Fruit fly (Drosophila melanogaster) whole organism, embryonic: ENCODE data around the gene CG14684.

Experiments
- ATbp ChIP-seq: fragments of 200-800 bp; sonication (Bioruptor generic); optimal IDR thresholded peaks from 2 replicates; lab custom pipeline; 2017; ENCODE audit warnings: missing biosample characterization, mild to moderate bottlenecking, missing genetic modification characterization, missing genetic modification reagents
- Adf1 ChIP-seq: fragments of 200-800 bp; sonication (Bioruptor generic); IDR thresholded peaks from 2 replicates; pipeline ENCODE4 v1.3.6; 2022; ENCODE audit warnings: missing biosample characterization, missing genetic modification characterization
- Atf6 ChIP-seq: fragments of 200-800 bp; sonication (Bioruptor generic); IDR thresholded peaks from 2 replicates; pipeline ENCODE4 v1.3.6; 2022; ENCODE audit warnings: missing biosample characterization, missing genetic modification characterization
- CG10565 ChIP-seq: fragments of 200-800 bp; sonication (Bioruptor generic); optimal IDR thresholded peaks from 3 replicates; lab custom pipeline; 2016; ENCODE audit warnings: missing biosample characterization, mild to moderate bottlenecking, missing genetic modification characterization
- CG11085 ChIP-seq: fragments of 200-800 bp; sonication (Bioruptor generic); IDR thresholded peaks from 2 replicates; pipeline ENCODE4 v1.3.6; 2022; ENCODE audit warnings: missing biosample characterization, missing genetic modification characterization
- CG12236 ChIP-seq: fragments of 200-800 bp; sonication (Bioruptor generic); optimal IDR thresholded peaks from 2 replicates; lab custom pipeline; 2016; ENCODE audit warnings: missing biosample characterization, missing genetic modification characterization
- CG1233 ChIP-seq: fragments of 200-800 bp; sonication (Bioruptor generic); optimal IDR thresholded peaks from 4 replicates; lab custom pipeline; 2018; ENCODE audit warnings: missing biosample characterization, mild to moderate bottlenecking, missing genetic modification characterization
- CG13123 ChIP-seq: fragments of 200-800 bp; sonication (Bioruptor generic); optimal IDR thresholded peaks from 2 replicates; lab custom pipeline; 2016; ENCODE audit warnings: missing biosample characterization, missing genetic modification characterization
- CG13894 ChIP-seq: fragments of 200-800 bp; sonication (Bioruptor generic); optimal IDR thresholded peaks from 3 replicates; lab custom pipeline; 2018; ENCODE audit warnings: missing biosample characterization, mild to moderate bottlenecking, missing genetic modification characterization, moderate library complexity
- CG15073 ChIP-seq: fragments of 200-800 bp; sonication (Bioruptor generic); optimal IDR thresholded peaks from 2 replicates; lab custom pipeline; 2016; ENCODE audit warnings: missing biosample characterization, missing genetic modification characterization
- CG15479 ChIP-seq: fragments of 200-800 bp; sonication (Bioruptor generic); optimal IDR thresholded peaks from 3 replicates; lab custom pipeline; 2019; ENCODE audit warnings: missing biosample characterization, mild to moderate bottlenecking, missing genetic modification characterization, moderate library complexity
- CG15514 ChIP-seq: fragments of 200-800 bp; sonication (Bioruptor generic); optimal IDR thresholded peaks from 3 replicates; lab custom pipeline; 2017; ENCODE audit warnings: missing biosample characterization, missing genetic modification characterization, mild to moderate bottlenecking, moderate library complexity, missing genetic modification reagents
- CG34376 ChIP-seq: fragments of 200-800 bp; sonication (Bioruptor generic); optimal IDR thresholded peaks from 2 replicates; lab custom pipeline; 2018; ENCODE audit warnings: missing biosample characterization, mild to moderate bottlenecking, missing genetic modification characterization
- CG4707 ChIP-seq: fragments of 200-800 bp; sonication (Bioruptor generic); optimal IDR thresholded peaks from 2 replicates; lab custom pipeline; 2018; ENCODE audit warnings: missing biosample characterization, mild to moderate bottlenecking, missing genetic modification characterization, moderate library complexity
- CG4820 ChIP-seq: fragments of 200-800 bp; sonication (Bioruptor generic); optimal IDR thresholded peaks from 3 replicates; lab custom pipeline; 2016; ENCODE audit warnings: missing biosample characterization, missing genetic modification characterization
- CG6813 ChIP-seq: fragments of 200-800 bp; sonication (Bioruptor generic); optimal IDR thresholded peaks from 2 replicates; lab custom pipeline; 2017; ENCODE audit warnings: missing biosample characterization, missing genetic modification characterization, mild to moderate bottlenecking, moderate library complexity, missing genetic modification reagents
- CG9797 ChIP-seq: fragments of 200-800 bp; sonication (Bioruptor generic); optimal IDR thresholded peaks from 3 replicates; lab custom pipeline; 2018; ENCODE audit warnings: missing biosample characterization, mild to moderate bottlenecking, missing genetic modification characterization
- CHES-1-like ChIP-seq: fragments of 200-800 bp; sonication (Bioruptor generic); optimal IDR thresholded peaks from 2 replicates; lab custom pipeline; 2016; ENCODE audit warnings: missing biosample characterization, missing genetic modification characterization
- Camta ChIP-seq: fragments of 200-800 bp; sonication (Bioruptor generic); optimal IDR thresholded peaks from 2 replicates; lab custom pipeline; 2016; ENCODE audit warnings: missing biosample characterization, missing genetic modification characterization
- Dp ChIP-seq: fragments of 200-800 bp; sonication (Bioruptor generic); optimal IDR thresholded peaks from 2 replicates; lab custom pipeline; 2018; ENCODE audit warnings: missing biosample characterization, mild to moderate bottlenecking, missing genetic modification characterization, moderate library complexity
- E2f1 ChIP-seq: fragments of 200-800 bp; sonication (Bioruptor generic); IDR thresholded peaks from 2 replicates; pipeline ENCODE4 v1.3.6; 2022; ENCODE audit warnings: missing biosample characterization, missing genetic modification characterization
- Ets65A ChIP-seq: fragments of 200-800 bp; sonication (Bioruptor generic); peaks from one replicate; lab custom pipeline; 2016; ENCODE audit warnings: missing biosample characterization, missing genetic modification characterization
- Ets97D ChIP-seq: fragments of 200-800 bp; sonication (Bioruptor generic); optimal IDR thresholded peaks from 3 replicates; lab custom pipeline; 2016; ENCODE audit warnings: missing biosample characterization, missing genetic modification characterization
- HHEX ChIP-seq: fragments of 200-800 bp; sonication (Bioruptor generic); optimal IDR thresholded peaks from 3 replicates; lab custom pipeline; 2017; ENCODE audit warnings: missing biosample characterization, mild to moderate bottlenecking, missing genetic modification characterization, missing genetic modification reagents
- Hey ChIP-seq: fragments of 200-800 bp; sonication (Bioruptor generic); optimal IDR thresholded peaks from 3 replicates; lab custom pipeline; 2018; ENCODE audit warnings: missing biosample characterization, mild to moderate bottlenecking, missing genetic modification characterization
- Lim3 ChIP-seq: fragments of 200-800 bp; sonication (Bioruptor generic); IDR thresholded peaks from 2 replicates; pipeline ENCODE4 v1.3.6; 2022; ENCODE audit warnings: missing biosample characterization, missing genetic modification characterization
- MBD-R2 ChIP-seq: fragments of 200-800 bp; sonication (Bioruptor generic); IDR thresholded peaks from 2 replicates; pipeline ENCODE4 v1.3.6; 2022; ENCODE audit warnings: missing biosample characterization, missing genetic modification characterization
- Med ChIP-seq: fragments of 200-800 bp; sonication (Bioruptor generic); peaks from one replicate; lab custom pipeline; 2016; ENCODE audit warnings: missing biosample characterization, missing genetic modification characterization, mild to moderate bottlenecking, inconsistent platforms, moderate library complexity
- Nf-YA ChIP-seq: fragments of 200-800 bp; sonication (Bioruptor generic); IDR thresholded peaks from 2 replicates; pipeline ENCODE4 v1.3.6; 2022; ENCODE audit warnings: missing biosample characterization, missing genetic modification characterization
- Pdp1 ChIP-seq, 2 experiments: fragments of 200-800 bp; sonication (Bioruptor generic); optimal IDR thresholded peaks; 3 replicates each; lab custom pipeline; 2016; ENCODE audit warnings: missing biosample characterization in 2 of 2, missing genetic modification characterization in 2 of 2, mild to moderate bottlenecking in 1 of 2, moderate library complexity in 1 of 2
- Sin3A ChIP-seq: fragments of >200 bp; optimal IDR thresholded peaks from 2 replicates; lab custom pipeline; 2018
- ac ChIP-seq: fragments of 200-800 bp; sonication (Bioruptor generic); optimal IDR thresholded peaks from 3 replicates; lab custom pipeline; 2017; ENCODE audit warnings: missing biosample characterization, mild to moderate bottlenecking, missing genetic modification characterization
- ato ChIP-seq: fragments of 200-800 bp; sonication (Bioruptor generic); IDR thresholded peaks from 2 replicates; pipeline ENCODE4 v1.3.6; 2022; ENCODE audit warnings: missing biosample characterization, missing genetic modification characterization; ENCODE audit not compliant: partially characterized antibody
- cad ChIP-seq: fragments of >200 bp; optimal IDR thresholded peaks from 2 replicates; lab custom pipeline; 2017; ENCODE audit warnings: missing biosample characterization, missing genetic modification characterization
- chinmo ChIP-seq: fragments of 200-800 bp; sonication (Bioruptor generic); IDR thresholded peaks from 4 replicates; pipeline ENCODE4 v1.3.6; 2022; ENCODE audit warnings: missing biosample characterization, missing genetic modification characterization; ENCODE audit not compliant: partially characterized antibody
- chn ChIP-seq: fragments of 200-800 bp; sonication (Bioruptor generic); optimal IDR thresholded peaks from 2 replicates; lab custom pipeline; 2016; ENCODE audit warnings: missing biosample characterization, missing genetic modification characterization
- exex ChIP-seq: fragments of 200-800 bp; sonication (Bioruptor generic); optimal IDR thresholded peaks from 4 replicates; lab custom pipeline; 2018; ENCODE audit warnings: missing biosample characterization, mild to moderate bottlenecking, missing genetic modification characterization, moderate library complexity
- insv ChIP-seq, 2 experiments: fragments of 200-800 bp; sonication (Bioruptor generic); optimal IDR thresholded peaks; 3 replicates each; lab custom pipeline; 2016 to 2018; ENCODE audit warnings: missing biosample characterization in 2 of 2, missing genetic modification characterization in 2 of 2
- inv ChIP-seq: fragments of 200-800 bp; sonication (Bioruptor generic); IDR thresholded peaks from 2 replicates; pipeline ENCODE4 v1.3.6; 2022; ENCODE audit warnings: missing biosample characterization, missing genetic modification characterization; ENCODE audit not compliant: partially characterized antibody
- nmo ChIP-seq: fragments of 200-800 bp; sonication (Bioruptor generic); optimal IDR thresholded peaks from 2 replicates; lab custom pipeline; 2018; ENCODE audit warnings: missing biosample characterization, mild to moderate bottlenecking, missing genetic modification characterization, moderate library complexity
- org-1 ChIP-seq: fragments of 200-800 bp; sonication (Bioruptor generic); optimal IDR thresholded peaks from 2 replicates; lab custom pipeline; 2017; ENCODE audit warnings: missing biosample characterization, missing genetic modification characterization
- pzg ChIP-seq: fragments of 200-800 bp; sonication (Bioruptor generic); optimal IDR thresholded peaks from 3 replicates; lab custom pipeline; 2018; ENCODE audit warnings: missing biosample characterization, mild to moderate bottlenecking, missing genetic modification characterization, moderate library complexity
- repo ChIP-seq: fragments of 200-800 bp; sonication (Bioruptor generic); optimal IDR thresholded peaks from 2 replicates; lab custom pipeline; 2016; ENCODE audit warnings: missing biosample characterization, missing genetic modification characterization
- ro ChIP-seq: fragments of 200-800 bp; sonication (Bioruptor generic); IDR thresholded peaks from 2 replicates; pipeline ENCODE4 v1.3.6; 2022; ENCODE audit warnings: missing biosample characterization, missing genetic modification characterization
- sc ChIP-seq, 3 experiments: fragments of >200 bp in 2 of 3; fragments of 200-800 bp in 1 of 3; sonication (Bioruptor generic) in 1 of 3; optimal IDR thresholded peaks; 2 replicates in 2 of 3; 3 replicates in 1 of 3; lab custom pipeline; 2017; ENCODE audit warnings: mild to moderate bottlenecking in 1 of 3, missing biosample characterization in 1 of 3, missing genetic modification characterization in 1 of 3, missing genetic modification reagents in 1 of 3
- slou ChIP-seq: fragments of 200-800 bp; sonication (Bioruptor generic); optimal IDR thresholded peaks from 3 replicates; lab custom pipeline; 2016; ENCODE audit warnings: missing biosample characterization, missing genetic modification characterization
- sug ChIP-seq: fragments of 200-800 bp; optimal IDR thresholded peaks from 2 replicates; lab custom pipeline; 2019; ENCODE audit warnings: missing biosample characterization, mild to moderate bottlenecking, missing genetic modification characterization, moderate library complexity
- tin ChIP-seq: fragments of 200-800 bp; sonication (Bioruptor generic); optimal IDR thresholded peaks from 3 replicates; lab custom pipeline; 2016; ENCODE audit warnings: missing biosample characterization, missing genetic modification characterization

Gene CG14684

DNA sequence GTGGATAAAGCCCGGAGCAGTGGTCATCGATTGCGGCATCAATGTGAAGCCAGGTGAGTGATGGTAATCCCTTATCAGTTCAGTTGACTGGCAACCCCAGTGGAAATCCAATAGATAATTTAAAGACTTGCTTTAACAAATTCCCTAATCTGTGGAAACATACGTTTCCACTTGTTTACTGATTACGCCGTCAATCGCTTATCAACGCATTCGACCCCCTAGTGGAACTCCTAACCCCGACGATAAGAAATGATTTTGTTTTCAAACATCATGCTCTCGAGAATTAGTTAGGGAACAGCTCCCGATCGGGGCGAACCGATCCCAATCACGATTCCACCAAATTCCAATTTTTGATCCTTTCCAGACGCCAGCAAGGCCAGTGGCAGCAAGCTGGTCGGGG is 6.1 kb upstream of the CG14684 start:
- TF ChIP-seq exex (tag; lab: Kevin White, UChicago) (peak; percentile 32), pzg (GFP tag; lab: Kevin White, UChicago) (no peak), CG34376 (GFP tag; lab: Kevin White, UChicago) (peak; percentile 20), sug (tag; lab: Kevin White, UChicago) (peak; percentile 97), chinmo (GFP tag; lab: Robert Waterston, UW) (0 out of 4 replicates have a peak, but pooled peaks have one; percentile 27), CG15479 (peak; percentile 14), Hey (tag; lab: Kevin White, UChicago) (peak; percentile 93), Adf1 (no peak)
- TF ChIP-seq, all 482 proteins: peak for 6

dm6 chr3R:10704975-10705374 is 1.8 kb upstream of the CG14684 start, which contains the start of gene CG31391:
Gene CG31391 (minus strand): TSS chr3R:10705075.
- TF ChIP-seq Dp (GFP tag; lab: Kevin White, UChicago) (no peak), Atf6 (GFP tag; lab: Robert Waterston, UW) (no peak), CG11085 (no peak), CHES-1-like (GFP tag; lab: Kevin White, UChicago) (no peak), Ets65A (GFP tag; lab: Kevin White, UChicago) (no peak), inv (GFP tag; lab: Robert Waterston, UW) (no peak), CG4820 (GFP tag; lab: Kevin White, UChicago) (no peak), org-1 (no peak)

- TF ChIP-seq CG13894 (tag; lab: Kevin White, UChicago), result no peak
- no peak for TF ChIP-seq CG10565
- TF ChIP-seq CG1233 (GFP tag; lab: Kevin White, UChicago), result no peak
- TF ChIP-seq MBD-R2 (GFP tag; lab: Robert Waterston, UW), result peak; percentile 88
- peak; percentile 73 for TF ChIP-seq Med (GFP tag; lab: Kevin White, UChicago)
- peak; percentile 75 for TF ChIP-seq CG9797 (GFP tag; lab: Kevin White, UChicago)
- no peak for TF ChIP-seq chn (GFP tag; lab: Kevin White, UChicago)
- TF ChIP-seq Camta (GFP tag; lab: Kevin White, UChicago), result no peak
- no peak for TF ChIP-seq E2f1 (GFP tag; lab: Robert Waterston, UW)
- no peak for TF ChIP-seq CG12236 (GFP tag; lab: Kevin White, UChicago)
- no peak for TF ChIP-seq slou
- TF ChIP-seq Sin3A, result peak; percentile 41
- TF ChIP-seq CG15073 (GFP tag; lab: Kevin White, UChicago), result no peak
- TF ChIP-seq CG13123 (GFP tag; lab: Kevin White, UChicago), result no peak
- TF ChIP-seq CG15514, result no peak
- TF ChIP-seq CG4707 (GFP tag; lab: Kevin White, UChicago), result no peak
- no peak for TF ChIP-seq ATbp
- TF ChIP-seq Pdp1 (GFP tag; optimal IDR thresholded peaks at IDR 0.05; lab: Kevin White, UChicago), result peak in 1 of 2 experiments; percentile 91
- no peak for TF ChIP-seq CG6813 (GFP tag; lab: Kevin White, UChicago)
- TF ChIP-seq HHEX, result no peak
- no peak for TF ChIP-seq ac (GFP tag; lab: Kevin White, UChicago)
- no peak for TF ChIP-seq cad (GFP tag; lab: Kevin White, UChicago)
- TF ChIP-seq ato (GFP tag; lab: Robert Waterston, UW), result peak; percentile 77
- no peak for TF ChIP-seq Lim3 (GFP tag; lab: Robert Waterston, UW)
- TF ChIP-seq Ets97D (GFP tag; lab: Kevin White, UChicago), result peak; percentile 22
- no peak for TF ChIP-seq sc (optimal IDR thresholded peaks at IDR 0.05; lab: Kevin White, UChicago)
- TF ChIP-seq sc (GFP tag; optimal IDR thresholded peaks at IDR 0.05; lab: Kevin White, UChicago), result no peak
- TF ChIP-seq insv (GFP tag; optimal IDR thresholded peaks at IDR 0.05; lab: Kevin White, UChicago), result no peak
- no peak for TF ChIP-seq repo (GFP tag; lab: Kevin White, UChicago)
- TF ChIP-seq tin (GFP tag; lab: Kevin White, UChicago), result no peak
- peak; percentile 23 for TF ChIP-seq nmo
- TF ChIP-seq ro (GFP tag; lab: Robert Waterston, UW), result no peak
- no peak for TF ChIP-seq Nf-YA (GFP tag; lab: Robert Waterston, UW)
Measured at dm6 chr3R:10708169-10708568, 1.4 kb downstream of the CG14684 start, which contains the start of gene CG31278. Gene CG31278 (minus strand): TSS chr3R:10708340.
